Fruit fly (Drosophila melanogaster): ENCODE data around the gene Rh7.

DNA sequence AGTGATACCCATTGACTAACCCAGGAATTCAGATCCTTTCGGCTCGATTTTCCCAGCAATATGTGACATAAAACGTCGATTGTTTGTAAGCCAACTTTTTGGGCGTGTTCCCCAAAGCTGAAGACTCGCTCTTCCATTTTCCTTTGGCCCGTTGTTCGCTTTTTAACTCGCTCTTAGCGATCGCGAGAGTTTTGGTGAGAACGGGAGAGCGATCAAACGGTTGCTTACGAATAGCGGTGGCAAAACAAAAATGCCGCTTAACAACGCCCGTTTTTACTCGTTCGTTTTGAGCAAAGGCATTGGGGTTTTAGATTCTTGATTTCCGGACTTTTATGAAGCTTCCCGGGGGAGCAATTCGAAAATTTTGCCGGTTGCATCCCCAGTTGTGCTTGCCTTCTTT lies 28.3 kb downstream of the Rh7 start:
- TF ChIP-seq tai (GFP tag; optimal IDR thresholded peaks at IDR 0.05) (no peak), Dfd (GFP tag; optimal IDR thresholded peaks at IDR 0.05) (no peak), Hr83 (GFP tag; optimal IDR thresholded peaks at IDR 0.05; ENCODE audit: poor library complexity, severe bottlenecking) (no peak), br (GFP tag; optimal IDR thresholded peaks at IDR 0.05) (no peak), CrebA (GFP tag; optimal IDR thresholded peaks at IDR 0.05; ENCODE audit: borderline replicate concordance) (no peak), pan (optimal IDR thresholded peaks at IDR 0.05) (no peak), Myc (optimal IDR thresholded peaks at IDR 0.05) (no peak), lola (GFP tag; optimal IDR thresholded peaks at IDR 0.05) (no peak), psq (GFP tag; optimal IDR thresholded peaks at IDR 0.05) (peak; percentile 80)
